Worm (Caenorhabditis elegans) whole organism, L1 larva: ENCODE results near the gene C18F10.7.

Experiments used
- C04F5.9 ChIP-seq: sonication (generic microtip); optimal IDR thresholded peaks from 2 replicates; lab custom pipeline; 2016; ENCODE audit warnings: missing genetic modification characterization, missing compliant biosample characterization
- C16A3.4 ChIP-seq: fragments of 150-350 bp; optimal IDR thresholded peaks from 2 replicates; lab custom pipeline; 2014; ENCODE audit warnings: missing biosample characterization, missing genetic modification characterization
- F16B12.6 ChIP-seq: fragments of 150-350 bp; optimal IDR thresholded peaks from 2 replicates; lab custom pipeline; 2014; ENCODE audit warnings: missing biosample characterization, missing genetic modification characterization
- aly-2 ChIP-seq: fragments of 150-350 bp; optimal IDR thresholded peaks from 2 replicates; lab custom pipeline; 2014; ENCODE audit warnings: missing biosample characterization, missing genetic modification characterization
- ama-1 ChIP-seq: fragments of 150-350 bp; optimal IDR thresholded peaks from 2 replicates; lab custom pipeline; 2014
- ceh-88 ChIP-seq: fragments of 200-800 bp; sonication (Bioruptor generic); IDR thresholded peaks from 2 replicates; pipeline ENCODE4 v1.3.6; 2022; ENCODE audit warnings: missing genetic modification characterization, missing compliant biosample characterization
- dpl-1 ChIP-seq, 3 experiments: fragments of 150-350 bp in 2 of 3; sonication (generic microtip) in 1 of 3; optimal IDR thresholded peaks; 2 replicates each; lab custom pipeline; 2014 to 2017; ENCODE audit warnings: missing biosample characterization in 3 of 3, missing genetic modification characterization in 3 of 3, missing genetic modification reagents in 3 of 3
- dsc-1 ChIP-seq: sonication (generic microtip); optimal IDR thresholded peaks from 2 replicates; lab custom pipeline; 2016; ENCODE audit warnings: mild to moderate bottlenecking, missing genetic modification characterization, missing compliant biosample characterization
- efl-1 ChIP-seq, 4 experiments: fragments of 150-350 bp; optimal IDR thresholded peaks in 3 of 4; peaks in 1 of 4; 1 replicate in 1 of 4; 2 replicates in 3 of 4; lab custom pipeline; 2014; ENCODE audit warnings: missing biosample characterization in 2 of 4, missing genetic modification characterization in 2 of 4, missing genetic modification reagents in 2 of 4
- egl-13 ChIP-seq: sonication (generic microtip); optimal IDR thresholded peaks from 2 replicates; lab custom pipeline; 2016; ENCODE audit warnings: missing genotype, missing genetic modification reagents, missing genetic modification characterization, missing compliant biosample characterization
- elt-2 ChIP-seq: sonication (generic microtip); optimal IDR thresholded peaks from 2 replicates; lab custom pipeline; 2016; ENCODE audit warnings: missing genetic modification characterization, mild to moderate bottlenecking, inconsistent platforms, missing compliant biosample characterization, missing genetic modification reagents
- elt-3 ChIP-seq, 6 experiments: fragments of 150-350 bp in 1 of 6; sonication (generic microtip); optimal IDR thresholded peaks; 2 replicates each; lab custom pipeline; 2017 to 2018; ENCODE audit warnings: missing biosample characterization in 6 of 6, missing genetic modification characterization in 6 of 6, inconsistent platforms in 1 of 6
- fos-1 ChIP-seq: fragments of 150-350 bp; optimal IDR thresholded peaks from 2 replicates; lab custom pipeline; 2014; ENCODE audit warnings: missing biosample characterization, missing genetic modification characterization
- grh-1 ChIP-seq: fragments of 200-800 bp; sonication (Bioruptor generic); IDR thresholded peaks from 2 replicates; pipeline ENCODE4 v1.3.6; 2022; ENCODE audit warnings: missing genetic modification reagents, missing genetic modification characterization, missing compliant biosample characterization
- hlh-17 ChIP-seq: fragments of 200-800 bp; sonication (Bioruptor generic); optimal IDR thresholded peaks from 2 replicates; lab custom pipeline; 2018; ENCODE audit warnings: missing genetic modification characterization, mild to moderate bottlenecking, missing compliant biosample characterization, moderate library complexity, borderline replicate concordance
- hlh-4 ChIP-seq: sonication (generic microtip); optimal IDR thresholded peaks from 2 replicates; lab custom pipeline; 2016; ENCODE audit warnings: mild to moderate bottlenecking, missing genetic modification characterization, missing compliant biosample characterization
- hpl-2 ChIP-seq: fragments of 150-350 bp; optimal IDR thresholded peaks from 2 replicates; lab custom pipeline; 2014; ENCODE audit warnings: missing biosample characterization, missing genetic modification reagents, missing genetic modification characterization
- irx-1 ChIP-seq: sonication (generic microtip); optimal IDR thresholded peaks from 2 replicates; lab custom pipeline; 2016; ENCODE audit warnings: missing genetic modification characterization, missing compliant biosample characterization
- isw-1 ChIP-seq: fragments of 200-800 bp; sonication (Bioruptor generic); IDR thresholded peaks from 2 replicates; pipeline ENCODE4 v1.3.6; 2022; ENCODE audit warnings: missing genetic modification characterization, missing compliant biosample characterization
- jun-1 ChIP-seq: fragments of 150-350 bp; optimal IDR thresholded peaks from 2 replicates; lab custom pipeline; 2014; ENCODE audit warnings: missing biosample characterization, missing genetic modification reagents, missing genetic modification characterization
- lin-13 ChIP-seq: fragments of 150-350 bp; optimal IDR thresholded peaks from 2 replicates; lab custom pipeline; 2014; ENCODE audit warnings: missing biosample characterization, missing genetic modification reagents, missing genetic modification characterization
- lin-14 ChIP-seq: fragments of 200-800 bp; sonication (Bioruptor generic); optimal IDR thresholded peaks from 2 replicates; lab custom pipeline; 2018; ENCODE audit warnings: mild to moderate bottlenecking, missing genetic modification characterization, moderate library complexity, missing compliant biosample characterization
- lin-35 ChIP-seq, 2 experiments: fragments of 150-350 bp; optimal IDR thresholded peaks; 2 replicates each; lab custom pipeline; 2014; ENCODE audit warnings: missing biosample characterization in 2 of 2, missing genetic modification characterization in 2 of 2, missing genetic modification reagents in 2 of 2
- lin-39 ChIP-seq: fragments of 150-350 bp; optimal IDR thresholded peaks from 2 replicates; lab custom pipeline; 2014; ENCODE audit warnings: missing biosample characterization, missing genetic modification reagents, missing genetic modification characterization
- lir-3 ChIP-seq: sonication (generic microtip); optimal IDR thresholded peaks from 2 replicates; lab custom pipeline; 2016; ENCODE audit warnings: mild to moderate bottlenecking, missing genetic modification characterization, moderate library complexity, missing compliant biosample characterization; ENCODE audit not compliant: poor library complexity
- lsy-2 ChIP-seq, 2 experiments: fragments of 150-350 bp; optimal IDR thresholded peaks; 2 replicates each; lab custom pipeline; 2014; ENCODE audit warnings: missing biosample characterization in 2 of 2, missing genetic modification characterization in 2 of 2
- mab-9 ChIP-seq: fragments of 200-800 bp; sonication (Bioruptor generic); IDR thresholded peaks from 2 replicates; pipeline ENCODE4 v1.3.6; 2022; ENCODE audit warnings: missing genetic modification reagents, missing genetic modification characterization, missing compliant biosample characterization
- mdl-1 ChIP-seq, 2 experiments: fragments of 150-350 bp; optimal IDR thresholded peaks; 2 replicates each; lab custom pipeline; 2014 to 2017; ENCODE audit warnings: missing biosample characterization in 2 of 2, missing genetic modification characterization in 2 of 2, inconsistent platforms in 1 of 2
- nhr-47 ChIP-seq: sonication (generic microtip); optimal IDR thresholded peaks from 2 replicates; lab custom pipeline; 2016; ENCODE audit warnings: mild to moderate bottlenecking, missing genetic modification characterization, moderate library complexity, missing compliant biosample characterization
- nhr-71 ChIP-seq: sonication (generic microtip); optimal IDR thresholded peaks from 2 replicates; lab custom pipeline; 2016; ENCODE audit warnings: mild to moderate bottlenecking, missing genetic modification characterization, moderate library complexity, missing compliant biosample characterization
- nhr-77 ChIP-seq: fragments of 150-350 bp; optimal IDR thresholded peaks from 2 replicates; lab custom pipeline; 2014; ENCODE audit warnings: missing biosample characterization, missing genetic modification characterization
- nhr-84 ChIP-seq: sonication (generic microtip); optimal IDR thresholded peaks from 2 replicates; lab custom pipeline; 2017; ENCODE audit warnings: missing biosample characterization, missing genetic modification characterization
- nhr-85 ChIP-seq: sonication (generic microtip); peaks from one replicate; lab custom pipeline; 2016; ENCODE audit warnings: missing genetic modification characterization, inconsistent platforms, missing compliant biosample characterization
- pag-3 ChIP-seq: sonication (generic microtip); optimal IDR thresholded peaks from 2 replicates; lab custom pipeline; 2017; ENCODE audit warnings: missing genetic modification characterization, mild to moderate bottlenecking, missing compliant biosample characterization, antibody characterized with exemption, borderline replicate concordance; ENCODE audit not compliant: insufficient read depth
- pax-3 ChIP-seq: fragments of 200-800 bp; sonication (Bioruptor generic); optimal IDR thresholded peaks from 2 replicates; lab custom pipeline; 2018; ENCODE audit warnings: mild to moderate bottlenecking, missing genetic modification characterization, moderate library complexity, missing compliant biosample characterization
- pqm-1 ChIP-seq: sonication (generic microtip); optimal IDR thresholded peaks from 3 replicates; lab custom pipeline; 2017; ENCODE audit warnings: missing biosample characterization, missing genetic modification characterization
- skn-1 ChIP-seq: fragments of 150-350 bp; optimal IDR thresholded peaks from 2 replicates; lab custom pipeline; 2014; ENCODE audit warnings: missing biosample characterization, missing genetic modification characterization
- snpc-4 ChIP-seq: fragments of 150-350 bp; optimal IDR thresholded peaks from 2 replicates; lab custom pipeline; 2014; ENCODE audit warnings: missing biosample characterization, missing genetic modification characterization
- snu-23 ChIP-seq: sonication (generic microtip); optimal IDR thresholded peaks from 2 replicates; lab custom pipeline; 2016; ENCODE audit warnings: missing genetic modification characterization, missing compliant biosample characterization
- sup-37 ChIP-seq: fragments of 200-800 bp; sonication (Bioruptor generic); optimal IDR thresholded peaks from 2 replicates; lab custom pipeline; 2018; ENCODE audit warnings: mild to moderate bottlenecking, missing genetic modification characterization, missing compliant biosample characterization
- swsn-7 ChIP-seq: sonication (generic microtip); optimal IDR thresholded peaks from 2 replicates; lab custom pipeline; 2016; ENCODE audit warnings: missing genetic modification characterization, missing compliant biosample characterization
- tbx-2 ChIP-seq: sonication (generic microtip); optimal IDR thresholded peaks from 2 replicates; lab custom pipeline; 2016; ENCODE audit warnings: missing genetic modification characterization, missing compliant biosample characterization
- tlp-1 ChIP-seq: fragments of 150-350 bp; optimal IDR thresholded peaks from 2 replicates; lab custom pipeline; 2014; ENCODE audit warnings: missing biosample characterization, missing genetic modification characterization
- unc-130 ChIP-seq: fragments of 150-350 bp; optimal IDR thresholded peaks from 2 replicates; lab custom pipeline; 2017; ENCODE audit warnings: missing biosample characterization, missing genetic modification characterization, inconsistent platforms
- unc-62 ChIP-seq: fragments of 150-350 bp; optimal IDR thresholded peaks from 2 replicates; lab custom pipeline; 2014; ENCODE audit warnings: missing biosample characterization, missing genetic modification reagents, missing genetic modification characterization
- xbp-1 ChIP-seq: sonication (generic microtip); optimal IDR thresholded peaks from 2 replicates; lab custom pipeline; 2016; ENCODE audit warnings: missing genetic modification characterization, missing compliant biosample characterization
- zip-4 ChIP-seq: fragments of 200-800 bp; sonication (Bioruptor generic); optimal IDR thresholded peaks from 2 replicates; lab custom pipeline; 2018; ENCODE audit warnings: mild to moderate bottlenecking, missing genetic modification characterization, moderate library complexity, missing compliant biosample characterization
- ztf-11 ChIP-seq, 2 experiments: sonication (generic microtip); optimal IDR thresholded peaks; 2 replicates each; lab custom pipeline; 2016 to 2017; ENCODE audit warnings: missing genetic modification characterization in 2 of 2, missing biosample characterization in 1 of 2, missing compliant biosample characterization in 1 of 2
- ztf-4 ChIP-seq: fragments of 150-350 bp; optimal IDR thresholded peaks from 2 replicates; lab custom pipeline; 2014; ENCODE audit warnings: missing biosample characterization, missing genetic modification characterization

The C18F10.7 gene

DNA sequence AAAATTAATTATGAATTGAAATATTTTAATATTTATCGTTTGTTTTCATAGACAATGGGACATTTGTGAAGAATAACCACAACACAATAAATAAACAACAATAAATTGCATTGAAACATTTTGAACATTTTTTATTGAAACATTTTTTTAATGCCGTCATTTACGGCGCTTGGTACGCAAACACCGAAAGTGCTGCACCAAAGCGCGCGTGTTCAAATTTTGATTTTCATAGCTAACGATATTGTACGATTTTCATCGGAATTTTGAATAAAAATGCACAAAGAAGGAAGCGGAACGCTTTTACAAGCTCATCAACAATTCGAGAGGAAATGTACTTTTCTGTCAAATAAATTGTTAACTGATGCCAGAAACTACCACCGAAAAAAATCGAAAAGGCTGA is 25.6 kb upstream of the C18F10.7 start:
- TF ChIP-seq lin-35 (GFP tag; optimal IDR thresholded peaks at IDR 0.05; lab: Kevin White, UChicago) (peak; percentile 7 to 62), lsy-2 (tag; optimal IDR thresholded peaks at IDR 0.05; lab: Kevin White, UChicago) (no peak), lin-14 (GFP tag; lab: Kevin White, UChicago) (no peak), dpl-1 (GFP tag; optimal IDR thresholded peaks at IDR 0.05; lab: Kevin White, UChicago) (peak; percentile 7 to 68 (median 29)), efl-1 (optimal IDR thresholded peaks at IDR 0.05; lab: Kevin White, UChicago) (peak; percentile 59), efl-1 (GFP tag; optimal IDR thresholded peaks at IDR 0.05 in 1 of 2; lab: Kevin White, UChicago) (peak; percentile 79 to 95), F16B12.6 (tag; lab: Kevin White, UChicago) (peak; percentile 46), ceh-88 (GFP tag; lab: Robert Waterston, UW) (peak; percentile 27; the same call in 1 of the 2 replicates)

DNA sequence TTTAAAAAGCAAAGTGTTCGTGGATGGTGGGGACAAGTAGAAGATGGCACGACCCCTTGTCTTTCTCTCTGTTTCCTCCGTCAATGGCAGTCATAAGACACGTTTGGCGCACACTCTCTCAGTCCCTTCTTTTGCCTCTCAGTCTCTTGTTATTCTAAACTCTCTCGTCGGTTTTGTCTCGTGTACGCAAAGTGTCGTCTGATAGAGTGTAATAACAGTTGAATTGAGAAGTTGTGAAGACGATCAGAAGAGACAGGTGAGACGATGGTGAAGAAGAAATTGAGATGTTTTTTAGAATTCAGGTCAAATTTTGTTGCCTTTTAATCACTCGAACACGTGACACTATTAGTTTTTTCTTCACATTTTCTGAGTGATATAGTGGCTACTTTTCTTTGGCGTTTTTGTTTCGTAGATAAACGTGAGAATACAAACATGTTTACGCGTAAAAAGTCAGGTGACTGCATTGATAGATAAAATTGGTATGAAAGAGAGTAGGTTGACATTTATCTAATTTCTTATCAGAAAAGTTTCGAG is 25.0 kb upstream of the C18F10.7 start, which contains the start of gene F47D12.9:
F47D12.9 (minus strand) TSS at position 267 of the 534 bp plus-strand sequence.
- TF ChIP-seq nhr-85 (tag; lab: Kevin White, UChicago) (peak; percentile 92), pag-3 (tag; lab: Kevin White, UChicago) (peak; percentile 98), aly-2 (tag; lab: Kevin White, UChicago) (no peak), jun-1 (tag; lab: Kevin White, UChicago) (peak; percentile 63), swsn-7 (peak; percentile 80), elt-3 (tag; optimal IDR thresholded peaks at IDR 0.05; lab: Kevin White, UChicago) (peak in 3 of 6 experiments; percentile 22 to 92 (median 88)), hpl-2 (no peak), fos-1 (tag; lab: Kevin White, UChicago) (no peak), pqm-1 (tag; lab: Kevin White, UChicago) (no peak), skn-1 (tag; lab: Kevin White, UChicago) (peak; percentile 70), hlh-4 (no peak), ama-1 (lab: Kevin White, UChicago) (peak; percentile 61), dpl-1 (GFP tag; optimal IDR thresholded peaks at IDR 0.05; lab: Kevin White, UChicago) (peak; percentile 75 to 81 (median 78)), mab-9 (GFP tag; lab: Robert Waterston, UW) (no peak), sup-37 (GFP tag; lab: Kevin White, UChicago) (peak; percentile 15), unc-130 (peak; percentile 89), grh-1 (GFP tag; lab: Robert Waterston, UW) (peak; percentile 62), efl-1 (optimal IDR thresholded peaks at IDR 0.05; lab: Kevin White, UChicago) (peak; percentile 80 to 84), efl-1 (GFP tag; optimal IDR thresholded peaks at IDR 0.05 in 1 of 2; lab: Kevin White, UChicago) (peak; percentile 73 to 97), irx-1 (tag; lab: Kevin White, UChicago) (peak; percentile 66), lin-13 (peak; percentile 68), ztf-11 (tag; optimal IDR thresholded peaks at IDR 0.05; lab: Kevin White, UChicago) (no peak), snpc-4 (tag; lab: Kevin White, UChicago) (no peak), snu-23 (GFP tag; lab: Kevin White, UChicago) (peak; percentile 94), mdl-1 (tag; optimal IDR thresholded peaks at IDR 0.05; lab: Kevin White, UChicago) (peak; percentile 23 to 82), nhr-77 (peak; percentile 65), lir-3 (tag; lab: Kevin White, UChicago) (no peak), nhr-84 (tag; lab: Kevin White, UChicago) (no peak), lin-14 (GFP tag; lab: Kevin White, UChicago) (peak; percentile 96), C04F5.9 (tag; lab: Kevin White, UChicago) (no peak), egl-13 (no peak), lin-39 (tag; lab: Kevin White, UChicago) (peak; percentile 20), hlh-17 (no peak), C16A3.4 (peak; percentile 80), nhr-71 (tag; lab: Kevin White, UChicago) (peak; percentile 89), elt-2 (tag; lab: Kevin White, UChicago) (peak; percentile 92), unc-62 (GFP tag; lab: Kevin White, UChicago) (no peak), isw-1 (GFP tag; lab: Robert Waterston, UW) (peak; percentile 67), tbx-2 (tag; lab: Kevin White, UChicago) (peak; percentile 83), nhr-47 (peak; percentile 69), xbp-1 (peak; percentile 74), ztf-4 (tag; lab: Kevin White, UChicago) (peak; percentile 36), tlp-1 (tag; lab: Kevin White, UChicago) (no peak), pax-3 (tag; lab: Kevin White, UChicago) (peak; percentile 45), dsc-1 (tag; lab: Kevin White, UChicago) (no peak), zip-4 (no peak)
